Worm (Caenorhabditis elegans): ENCODE measurements around the gene ule-4.

Gene ule-4

DNA sequence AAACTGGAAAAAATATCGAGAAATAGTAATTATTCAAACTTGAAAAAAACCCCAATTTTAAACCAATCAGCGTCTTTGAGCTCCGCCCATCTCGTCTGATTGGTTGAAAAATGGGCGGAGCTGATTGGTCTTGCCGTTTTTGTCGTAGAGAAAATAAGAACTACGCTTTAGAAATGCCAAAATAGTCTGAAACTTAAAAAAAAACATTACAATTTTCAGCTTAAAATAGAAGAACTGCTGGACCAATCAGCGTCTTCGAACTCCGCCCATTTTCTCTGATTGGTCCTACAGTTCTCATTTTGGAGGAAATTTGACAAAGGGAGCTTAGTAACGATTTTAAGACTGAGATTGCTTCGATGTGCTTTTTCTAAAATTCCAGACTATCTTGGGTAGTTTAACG lies 32.0 kb upstream of the ule-4 start:
- no peak for TF ChIP-seq ceh-82 (tag; optimal IDR thresholded peaks at IDR 0.05)
- no peak for TF ChIP-seq unc-39 (tag; optimal IDR thresholded peaks at IDR 0.05)
- no peak for TF ChIP-seq dmd-6 (GFP tag; IDR thresholded peaks at IDR 0.05)
- TF ChIP-seq daf-12 (tag; optimal IDR thresholded peaks at IDR 0.05) = no peak
- no peak for TF ChIP-seq snpc-1.2 (GFP tag; IDR thresholded peaks at IDR 0.05)
- TF ChIP-seq lin-39 (tag; optimal IDR thresholded peaks at IDR 0.05) = no peak
- no peak for TF ChIP-seq T20F7.1 (GFP tag; optimal IDR thresholded peaks at IDR 0.05)
- no peak for TF ChIP-seq lsy-2 (tag; optimal IDR thresholded peaks at IDR 0.05)
- TF ChIP-seq ceh-32 (tag; optimal IDR thresholded peaks at IDR 0.05; ENCODE audit: poor library complexity) = no peak
- TF ChIP-seq unc-130 (GFP tag; optimal IDR thresholded peaks at IDR 0.05) = no peak
- no peak for TF ChIP-seq nhr-28 (tag; optimal IDR thresholded peaks at IDR 0.05)
- no peak for TF ChIP-seq mep-1 (tag; optimal IDR thresholded peaks at IDR 0.05)
- TF ChIP-seq nhr-10 (tag; optimal IDR thresholded peaks at IDR 0.05) = no peak
- TF ChIP-seq hlh-30 (tag; optimal IDR thresholded peaks at IDR 0.05; ENCODE audit: insufficient read depth) = no peak
- TF ChIP-seq nhr-6 (tag; optimal IDR thresholded peaks at IDR 0.05) = no peak
- TF ChIP-seq lir-3 (tag; optimal IDR thresholded peaks at IDR 0.05) = no peak
- TF ChIP-seq ceh-44 (GFP tag; IDR thresholded peaks at IDR 0.05) = no peak
- TF ChIP-seq nhr-111 (GFP tag; optimal IDR thresholded peaks at IDR 0.05) = no peak

ce11 chrIV:13678649-13679048 lies 31.2 kb upstream of the ule-4 start, which contains the start of gene srlf-26:
srlf-26 (plus strand) TSS chrIV:13678949.
- TF ChIP-seq unc-62 (GFP tag; optimal IDR thresholded peaks at IDR 0.05 in 1 of 2) (peak in 1 of 2 experiments; percentile 23), unc-62 (tag; optimal IDR thresholded peaks at IDR 0.05) (no peak), nhr-25 (tag; optimal IDR thresholded peaks at IDR 0.05; ENCODE audit: borderline replicate concordance, insufficient read depth) (no peak), ZK337.2 (GFP tag; IDR thresholded peaks at IDR 0.05) (no peak)

- TF ChIP-seq dpl-1 (GFP tag; optimal IDR thresholded peaks at IDR 0.05) = no peak
- peak in 1 of 2 experiments; percentile 38 for TF ChIP-seq unc-62 (GFP tag; optimal IDR thresholded peaks at IDR 0.05 in 1 of 2)
- TF ChIP-seq unc-62 (tag; optimal IDR thresholded peaks at IDR 0.05) = no peak
These were observed 26.0 kb upstream of the ule-4 start, which contains the start of gene oac-48 for ce11 chrIV:13673504-13673903. oac-48 (plus strand) TSS chrIV:13673804.

DNA sequence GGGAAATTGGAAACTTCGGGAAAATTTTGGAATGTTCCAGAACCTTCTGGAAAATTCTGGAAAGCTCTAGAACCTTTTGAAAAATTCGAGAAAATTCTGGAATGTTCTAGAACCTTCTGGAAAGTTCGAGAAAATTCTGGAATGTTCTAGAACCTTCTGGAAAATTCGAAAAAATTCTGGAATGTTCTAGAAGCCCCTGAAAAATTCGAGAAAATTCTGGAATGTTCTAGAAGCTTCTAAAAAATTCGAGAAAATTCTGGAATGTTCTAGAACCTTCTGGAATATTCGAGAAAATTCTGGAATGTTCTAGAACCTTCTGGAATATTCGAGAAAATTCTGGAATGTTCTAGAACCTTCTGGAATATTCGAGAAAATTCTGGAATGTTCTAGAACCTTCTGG lies 20.5 kb upstream of the ule-4 start:
- TF ChIP-seq snpc-1.2 (GFP tag; IDR thresholded peaks at IDR 0.05) (peak; percentile 77), arid-1 (GFP tag; conservative IDR thresholded peaks at IDR 0.05) (0 out of 2 replicates have a peak, but pooled peaks have one; percentile 45)

DNA sequence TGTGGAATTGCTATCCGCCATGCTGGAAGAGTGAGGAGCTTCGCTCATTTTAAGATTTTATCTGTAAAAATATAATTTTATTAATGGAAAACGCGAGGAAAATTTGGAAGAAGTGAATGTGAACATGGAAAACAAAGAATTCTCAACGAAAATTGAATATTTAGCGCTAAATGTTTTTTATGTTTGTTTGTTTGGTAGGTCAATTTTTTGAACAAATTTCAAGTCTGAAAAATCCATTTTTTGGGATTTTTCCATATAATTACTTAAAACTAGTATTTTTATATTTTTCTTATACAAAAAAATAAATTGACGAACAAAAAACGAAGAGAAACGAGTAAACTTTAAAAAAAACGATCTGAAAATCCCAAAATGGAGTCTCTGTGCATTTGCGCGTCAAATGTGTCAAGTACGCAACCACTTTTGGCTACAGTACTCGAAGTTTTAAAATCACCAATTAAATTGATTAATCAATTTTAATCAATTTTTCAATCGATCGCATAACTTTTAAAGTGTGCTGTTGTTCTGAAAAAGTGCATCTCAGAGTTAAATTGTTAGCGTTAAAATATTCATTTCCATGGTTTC lies 19.5 kb upstream of the ule-4 start, which contains the start of gene fbxa-215:
TSS of gene fbxa-215 (minus strand) at position 61 of the 582 bp plus-strand sequence.
- TF ChIP-seq lin-1 (GFP tag; IDR thresholded peaks at IDR 0.05) (no peak), snpc-1.2 (GFP tag; IDR thresholded peaks at IDR 0.05) (peak; percentile 70; the same call in 1 of the 2 replicates)

DNA sequence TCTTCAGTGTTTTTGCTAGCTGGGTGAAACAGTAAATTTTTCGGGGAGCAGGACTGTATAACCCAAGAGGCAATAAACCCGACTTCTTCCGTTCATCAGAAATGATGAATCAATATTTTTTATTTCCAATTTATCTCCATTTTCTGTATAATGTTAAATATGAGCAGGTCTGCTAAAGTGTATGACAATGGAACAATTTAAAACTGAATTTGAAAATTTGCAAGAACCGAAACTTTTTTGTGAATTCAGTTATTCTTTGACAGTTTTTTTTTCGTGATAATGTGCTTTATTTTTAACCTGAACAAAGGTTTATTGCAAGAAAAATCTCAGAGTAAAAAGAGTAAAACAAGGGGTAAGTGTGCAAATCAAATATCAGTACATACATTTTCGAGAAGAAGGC lies 17.6 kb upstream of the ule-4 start:
- 0 out of 2 replicates have a peak, but pooled peaks have one; percentile 47 for TF ChIP-seq snpc-1.2 (GFP tag; IDR thresholded peaks at IDR 0.05)
- TF ChIP-seq zag-1 (tag; optimal IDR thresholded peaks at IDR 0.05) = no peak

ce11 chrIV:13664090-13664489 lies 16.6 kb upstream of the ule-4 start, which contains the start of gene Y45F10C.4:
Y45F10C.4 (minus strand) TSS chrIV:13664190.
- TF ChIP-seq nhr-237 (tag; optimal IDR thresholded peaks at IDR 0.05) = no peak
- no peak for TF ChIP-seq lin-15B (tag; optimal IDR thresholded peaks at IDR 0.05)
- TF ChIP-seq F44E2.7 (GFP tag; IDR thresholded peaks at IDR 0.05) = no peak
- TF ChIP-seq nhr-41 (GFP tag; IDR thresholded peaks at IDR 0.05) = no peak
- no peak for TF ChIP-seq nhr-10 (tag; optimal IDR thresholded peaks at IDR 0.05)
- TF ChIP-seq ceh-62 (tag; optimal IDR thresholded peaks at IDR 0.05) = no peak
- no peak for TF ChIP-seq hlh-30 (tag; optimal IDR thresholded peaks at IDR 0.05; ENCODE audit: insufficient read depth)
- TF ChIP-seq F37D6.2 (tag; optimal IDR thresholded peaks at IDR 0.05) = no peak
- TF ChIP-seq T20F7.1 (GFP tag; optimal IDR thresholded peaks at IDR 0.05) = no peak
- no peak for TF ChIP-seq vab-7 (GFP tag; IDR thresholded peaks at IDR 0.05)

Data from whole organism, L4 larva.